Fruit fly (Drosophila melanogaster) S2 (cell line): ENCODE results near the gene Cwc25.

ENCODE experiments used
- CG8478 ChIP-seq: fragments of >200 bp; optimal IDR thresholded peaks from 2 replicates; lab custom pipeline; 2018
- CTCF ChIP-seq, 2 experiments: fragments of >200 bp; optimal IDR thresholded peaks; 2 replicates each; lab custom pipeline; 2018

The Cwc25 gene

dm6 chr2L:2735539-2735938 lies 9.4 kb upstream of the Cwc25 start:
- TF ChIP-seq CG8478 (no peak), CTCF (optimal IDR thresholded peaks at IDR 0.05; lab: Kevin White, UChicago) (no peak)

dm6 chr2L:2737561-2737960 lies 7.3 kb upstream of the Cwc25 start:
- TF ChIP-seq CTCF (optimal IDR thresholded peaks at IDR 0.05; lab: Kevin White, UChicago) (no peak), CG8478 (no peak)

dm6 chr2L:2739820-2740230 lies 5.1 kb upstream of the Cwc25 start, which contains the start of gene Hrs:
Hrs (plus strand) TSS chr2L:2739986.
- TF ChIP-seq CTCF (optimal IDR thresholded peaks at IDR 0.05; lab: Kevin White, UChicago) (peak; percentile 25 to 54), CG8478 (no peak)

- TF ChIP-seq CTCF (optimal IDR thresholded peaks at IDR 0.05; lab: Kevin White, UChicago) (no peak), CG8478 (no peak)
Measured at dm6 chr2L:2748480-2749143, 3.7 kb downstream of the Cwc25 start.

- no peak for TF ChIP-seq CTCF (optimal IDR thresholded peaks at IDR 0.05; lab: Kevin White, UChicago)
- no peak for TF ChIP-seq CG8478
Measured at dm6 chr2L:2749144-2749766, 4.4 kb downstream of the Cwc25 start.

- TF ChIP-seq CTCF (optimal IDR thresholded peaks at IDR 0.05; lab: Kevin White, UChicago): no peak
- no peak for TF ChIP-seq CG8478
Measured at dm6 chr2L:2750337-2751084, 5.6 kb downstream of the Cwc25 start.

dm6 chr2L:2751085-2751710 lies 6.3 kb downstream of the Cwc25 start:
- TF ChIP-seq CTCF (optimal IDR thresholded peaks at IDR 0.05; lab: Kevin White, UChicago): no peak
- no peak for TF ChIP-seq CG8478

dm6 chr2L:2751904-2752459 lies 7.1 kb downstream of the Cwc25 start, which contains the start of gene Bacc:
Bacc (plus strand) TSS chr2L:2752445.
- TF ChIP-seq CG8478 (no peak), CTCF (optimal IDR thresholded peaks at IDR 0.05; lab: Kevin White, UChicago) (no peak)

- no peak for TF ChIP-seq CG8478
Measured at dm6 chr2L:2752460-2753411, 7.8 kb downstream of the Cwc25 start, which contains the start of gene Pgk. Pgk (minus strand) TSS chr2L:2753068.

dm6 chr2L:2753789-2754436 lies 9.0 kb downstream of the Cwc25 start:
- TF ChIP-seq CTCF (optimal IDR thresholded peaks at IDR 0.05; lab: Kevin White, UChicago) (no peak), CG8478 (no peak)

- TF ChIP-seq CTCF (optimal IDR thresholded peaks at IDR 0.05; lab: Kevin White, UChicago) (no peak), CG8478 (no peak)
Measured at dm6 chr2L:2754437-2755322, 9.8 kb downstream of the Cwc25 start.

dm6 chr2L:2755323-2755695 lies 10.4 kb downstream of the Cwc25 start:
- TF ChIP-seq CTCF (optimal IDR thresholded peaks at IDR 0.05; lab: Kevin White, UChicago) (no peak), CG8478 (no peak)
